Worm (Caenorhabditis elegans) whole organism, early embryonic: Measurements from ENCODE around the gene nhr-21.

Experiments used
- B0310.2 ChIP-seq: sonication (generic microtip); optimal IDR thresholded peaks from 2 replicates; lab custom pipeline; 2016; ENCODE audit warnings: mild to moderate bottlenecking, missing genetic modification characterization, missing compliant biosample characterization
- F13C5.2 ChIP-seq: sonication (generic microtip); optimal IDR thresholded peaks from 2 replicates; lab custom pipeline; 2017; ENCODE audit warnings: mild to moderate bottlenecking, missing genetic modification characterization, inconsistent platforms, missing compliant biosample characterization
- aly-1 ChIP-seq: sonication (generic microtip); optimal IDR thresholded peaks from 2 replicates; lab custom pipeline; 2016; ENCODE audit warnings: missing genetic modification characterization, missing compliant biosample characterization
- ama-1 ChIP-seq: fragments of 150-350 bp; optimal IDR thresholded peaks from 2 replicates; lab custom pipeline; 2014
- ceh-13 ChIP-seq: fragments of 200-800 bp; sonication (Bioruptor generic); optimal IDR thresholded peaks from 2 replicates; lab custom pipeline; 2018; ENCODE audit warnings: mild to moderate bottlenecking, missing genetic modification characterization, missing compliant biosample characterization
- ceh-36 ChIP-seq: sonication (generic microtip); optimal IDR thresholded peaks from 2 replicates; lab custom pipeline; 2016; ENCODE audit warnings: missing genetic modification characterization, inconsistent platforms, missing compliant biosample characterization
- ets-7 ChIP-seq: sonication (generic microtip); optimal IDR thresholded peaks from 2 replicates; lab custom pipeline; 2016; ENCODE audit warnings: missing genotype, missing genetic modification characterization, missing compliant biosample characterization
- flt-1 ChIP-seq: fragments of 200-800 bp; sonication (Bioruptor generic); IDR thresholded peaks from 2 replicates; pipeline ENCODE4 v1.3.6; 2022; ENCODE audit warnings: missing genetic modification characterization, missing compliant biosample characterization
- hmbx-1 ChIP-seq: sonication (generic microtip); optimal IDR thresholded peaks from 2 replicates; lab custom pipeline; 2016; ENCODE audit warnings: mild to moderate bottlenecking, missing genetic modification characterization, missing compliant biosample characterization
- hmg-4 ChIP-seq: fragments of 200-800 bp; sonication (Bioruptor generic); optimal IDR thresholded peaks from 2 replicates; lab custom pipeline; 2018; ENCODE audit warnings: mild to moderate bottlenecking, missing genetic modification characterization, missing compliant biosample characterization
- hnd-1 ChIP-seq: sonication (generic microtip); optimal IDR thresholded peaks from 2 replicates; lab custom pipeline; 2016; ENCODE audit warnings: missing genetic modification characterization, missing compliant biosample characterization
- pes-1 ChIP-seq: fragments of 200-800 bp; sonication (Bioruptor generic); IDR thresholded peaks from 2 replicates; pipeline ENCODE4 v1.3.6; 2022; ENCODE audit warnings: missing genetic modification reagents, missing genetic modification characterization, missing compliant biosample characterization
- scrt-1 ChIP-seq: fragments of 200-800 bp; sonication (Bioruptor generic); IDR thresholded peaks from 2 replicates; pipeline ENCODE4 v1.3.6; 2022; ENCODE audit warnings: missing genetic modification characterization, missing compliant biosample characterization
- sea-1 ChIP-seq: fragments of 200-800 bp; sonication (Bioruptor generic); conservative IDR thresholded peaks from 2 replicates; pipeline ENCODE4 v1.3.6; 2022; ENCODE audit warnings: missing genetic modification characterization, missing compliant biosample characterization
- tbx-11 ChIP-seq: fragments of 200-800 bp; sonication (Bioruptor generic); IDR thresholded peaks from 2 replicates; pipeline ENCODE4 v1.3.6; 2022; ENCODE audit warnings: missing genetic modification characterization, missing compliant biosample characterization
- tbx-37 ChIP-seq: fragments of 200-800 bp; sonication (Bioruptor generic); conservative IDR thresholded peaks from 2 replicates; pipeline ENCODE4 v1.3.6; 2022; ENCODE audit warnings: missing genetic modification reagents, missing genetic modification characterization, missing compliant biosample characterization
- tra-4 ChIP-seq: sonication (generic microtip); optimal IDR thresholded peaks from 2 replicates; lab custom pipeline; 2017; ENCODE audit warnings: missing genetic modification characterization, missing compliant biosample characterization

The nhr-21 gene

DNA sequence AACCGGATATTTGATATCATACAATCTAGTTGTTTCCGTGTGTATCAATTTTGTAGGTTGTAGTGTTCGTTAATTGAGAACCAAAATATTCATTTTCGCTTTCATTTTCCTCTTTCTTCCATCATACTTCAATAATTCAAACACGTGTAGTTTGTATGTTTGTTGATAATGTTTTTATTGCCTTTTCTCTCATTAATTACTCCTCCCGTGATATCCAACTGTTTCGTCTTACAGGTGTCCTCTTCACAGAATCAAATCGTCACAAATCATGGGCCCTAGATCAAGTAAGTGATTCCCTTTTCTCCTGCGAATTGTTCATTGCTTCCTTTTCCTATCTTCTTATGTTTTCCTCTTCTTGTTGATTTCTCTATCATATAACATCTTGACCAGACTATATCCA, at the start of gene nhr-21:
nhr-21 (plus strand) TSS at position 235 of the 400 bp plus-strand sequence.
- TF ChIP-seq ceh-36 (tag; lab: Kevin White, UChicago) (no peak), ama-1 (lab: Kevin White, UChicago) (no peak), hmg-4 (no peak), B0310.2 (no peak), hnd-1 (tag; lab: Kevin White, UChicago) (no peak), aly-1 (tag; lab: Kevin White, UChicago) (no peak), sea-1 (GFP tag; lab: Robert Waterston, UW) (no peak), tbx-11 (GFP tag; lab: Robert Waterston, UW) (no peak), tbx-37 (GFP tag; lab: Robert Waterston, UW) (no peak), hmbx-1 (tag; lab: Kevin White, UChicago) (no peak), ets-7 (tag; lab: Kevin White, UChicago) (no peak), scrt-1 (GFP tag; lab: Robert Waterston, UW) (no peak), F13C5.2 (no peak), ceh-13 (GFP tag; lab: Kevin White, UChicago) (no peak), pes-1 (GFP tag; lab: Robert Waterston, UW) (no peak)

DNA sequence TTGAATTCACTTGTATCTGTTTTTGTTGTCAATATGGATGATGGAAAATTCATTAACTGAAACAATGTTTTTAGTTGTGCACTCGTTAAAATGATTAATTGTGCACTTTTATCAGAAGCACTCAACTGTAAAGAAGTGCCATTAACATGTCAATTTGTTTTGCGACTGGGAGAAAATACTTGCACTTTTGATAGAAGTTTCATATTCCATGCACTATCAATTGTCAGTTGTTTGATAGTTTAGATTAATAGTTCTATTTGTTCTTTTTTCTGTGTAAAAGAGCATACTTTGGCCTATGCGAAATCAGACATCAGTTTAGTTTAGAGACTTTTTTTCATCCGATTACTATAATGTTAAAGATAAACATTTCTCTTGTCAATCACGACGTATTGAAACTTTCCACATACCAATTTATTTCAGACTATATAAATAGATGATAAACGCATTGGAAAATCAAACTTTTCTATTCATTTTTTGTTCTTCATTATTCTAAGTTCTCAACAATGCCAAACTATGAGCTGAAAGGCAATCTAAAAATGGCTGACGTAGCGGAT, 49.0 kb upstream of the nhr-21 start, which contains the start of gene C30G12.2:
C30G12.2 (plus strand) TSS at position 504 of the 554 bp plus-strand sequence.
- no peak for TF ChIP-seq F13C5.2
- TF ChIP-seq sea-1 (GFP tag; lab: Robert Waterston, UW), result no peak
- no peak for TF ChIP-seq tra-4 (tag; lab: Kevin White, UChicago)
- no peak for TF ChIP-seq tbx-37 (GFP tag; lab: Robert Waterston, UW)
- TF ChIP-seq tbx-11 (GFP tag; lab: Robert Waterston, UW), result no peak
- TF ChIP-seq ama-1 (lab: Kevin White, UChicago), result no peak
- no peak for TF ChIP-seq ceh-36 (tag; lab: Kevin White, UChicago)
- TF ChIP-seq scrt-1 (GFP tag; lab: Robert Waterston, UW), result no peak
- no peak for TF ChIP-seq flt-1
- TF ChIP-seq B0310.2, result no peak
- no peak for TF ChIP-seq aly-1 (tag; lab: Kevin White, UChicago)
- TF ChIP-seq hnd-1 (tag; lab: Kevin White, UChicago), result no peak

DNA sequence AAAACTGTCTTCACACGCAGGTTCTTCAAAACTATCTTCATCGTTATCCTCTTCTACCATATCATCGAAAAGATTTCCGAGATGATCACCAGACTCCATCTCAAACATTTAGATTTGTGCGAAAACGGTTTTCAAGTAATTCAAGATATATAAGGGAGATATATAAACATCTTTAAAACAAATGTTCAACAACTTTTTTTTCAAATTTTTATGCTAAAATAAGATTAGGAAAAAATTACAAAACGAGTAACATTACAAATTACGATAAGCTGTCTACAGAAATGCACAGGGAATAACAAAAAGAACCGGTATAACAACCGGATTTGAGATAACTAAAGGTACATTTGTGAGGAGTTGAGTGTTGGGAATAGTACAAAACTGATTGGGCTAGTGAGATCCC, 43.1 kb upstream of the nhr-21 start, which contains the start of gene C30G12.6:
C30G12.6 (minus strand) TSS at position 101 of the 400 bp plus-strand sequence.
- TF ChIP-seq pes-1 (GFP tag; lab: Robert Waterston, UW) (no peak), flt-1 (no peak), ceh-36 (tag; lab: Kevin White, UChicago) (no peak)

DNA sequence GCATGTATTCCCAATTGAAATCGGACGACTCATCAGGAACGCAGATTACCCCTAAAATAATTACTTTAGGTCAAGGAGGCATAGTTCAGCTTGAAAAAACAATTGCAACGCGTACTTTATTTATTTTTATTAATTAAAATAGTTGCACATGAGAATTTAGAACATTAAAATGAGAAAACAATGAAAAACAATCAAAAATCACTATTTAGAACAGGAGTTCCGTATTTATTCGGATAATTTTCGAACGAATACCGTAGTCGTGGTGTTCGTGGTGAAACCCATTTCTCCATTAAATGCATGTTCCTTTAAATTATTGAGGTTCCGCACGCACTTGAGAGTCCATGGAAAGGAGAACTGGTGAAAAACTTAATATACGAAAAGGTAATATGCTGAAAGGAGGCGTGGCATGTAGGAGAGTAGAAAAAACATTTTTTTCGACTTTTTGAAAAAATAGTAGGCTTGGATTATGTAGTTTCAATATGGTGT, 40.8 kb upstream of the nhr-21 start, which contains the start of gene puf-8:
puf-8 (minus strand) TSS at position 51 of the 486 bp plus-strand sequence.
- no peak for TF ChIP-seq ceh-36 (tag; lab: Kevin White, UChicago)
- no peak for TF ChIP-seq hmbx-1 (tag; lab: Kevin White, UChicago)
- no peak for TF ChIP-seq tra-4 (tag; lab: Kevin White, UChicago)
- no peak for TF ChIP-seq ama-1 (lab: Kevin White, UChicago)
- TF ChIP-seq tbx-11 (GFP tag; lab: Robert Waterston, UW), result no peak
- no peak for TF ChIP-seq hmg-4
- TF ChIP-seq pes-1 (GFP tag; lab: Robert Waterston, UW), result no peak
- no peak for TF ChIP-seq aly-1 (tag; lab: Kevin White, UChicago)
- no peak for TF ChIP-seq B0310.2
- TF ChIP-seq F13C5.2, result no peak
- no peak for TF ChIP-seq sea-1 (GFP tag; lab: Robert Waterston, UW)

DNA sequence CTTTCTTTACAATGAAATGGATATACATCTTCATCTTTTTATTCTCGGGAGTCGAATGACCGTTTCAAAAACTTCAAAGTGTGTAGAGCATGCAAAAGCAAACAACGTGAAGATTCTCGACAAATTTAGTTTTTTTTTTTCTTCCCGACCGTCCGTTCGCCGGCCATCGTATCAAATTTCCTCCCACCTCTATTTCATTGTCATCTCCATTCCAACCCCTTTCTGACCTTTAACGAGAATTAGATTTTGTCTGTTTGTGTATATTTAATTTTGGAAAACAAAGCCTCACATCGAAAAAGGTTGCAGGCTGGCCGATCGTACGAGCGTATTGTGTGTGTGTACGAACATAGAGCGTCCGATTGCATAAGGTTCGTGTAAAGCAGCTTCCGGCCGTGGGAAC, 40.0 kb upstream of the nhr-21 start, which contains the start of gene C30G12.1:
C30G12.1 (plus strand) TSS at position 301 of the 400 bp plus-strand sequence.
- TF ChIP-seq ceh-36 (tag; lab: Kevin White, UChicago) (no peak), ceh-13 (GFP tag; lab: Kevin White, UChicago) (no peak), sea-1 (GFP tag; lab: Robert Waterston, UW) (no peak), hnd-1 (tag; lab: Kevin White, UChicago) (no peak), hmg-4 (no peak)

DNA sequence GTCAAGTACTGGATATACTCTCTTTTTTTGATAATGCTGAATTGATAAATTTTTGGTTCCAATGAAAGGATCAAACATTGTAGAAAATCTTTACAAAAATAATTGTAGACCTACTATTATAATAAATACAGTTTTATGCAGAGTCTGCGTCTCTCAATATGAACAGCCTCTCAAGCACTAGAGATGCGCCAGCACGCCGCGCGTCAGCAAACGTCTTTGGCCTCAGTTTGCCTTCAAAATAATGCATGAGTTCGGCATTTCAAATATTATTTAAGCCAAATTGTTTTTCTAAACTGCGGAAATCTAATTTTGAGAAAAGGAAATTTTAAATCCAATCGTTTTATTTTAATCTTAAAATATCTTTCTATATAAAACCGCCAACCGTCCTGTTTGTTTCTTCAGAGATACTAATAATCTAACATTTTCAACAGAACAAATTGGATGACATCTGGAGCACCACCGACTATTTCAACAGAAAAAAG, 37.3 kb upstream of the nhr-21 start, which contains the start of gene cul-4:
cul-4 (plus strand) TSS at position 432 of the 482 bp plus-strand sequence.
- TF ChIP-seq ceh-36 (tag; lab: Kevin White, UChicago), result no peak
- no peak for TF ChIP-seq hnd-1 (tag; lab: Kevin White, UChicago)
- no peak for TF ChIP-seq flt-1
- no peak for TF ChIP-seq tbx-37 (GFP tag; lab: Robert Waterston, UW)
- no peak for TF ChIP-seq aly-1 (tag; lab: Kevin White, UChicago)
- TF ChIP-seq ets-7 (tag; lab: Kevin White, UChicago), result no peak
- no peak for TF ChIP-seq hmbx-1 (tag; lab: Kevin White, UChicago)
- no peak for TF ChIP-seq pes-1 (GFP tag; lab: Robert Waterston, UW)
- no peak for TF ChIP-seq tra-4 (tag; lab: Kevin White, UChicago)
- no peak for TF ChIP-seq sea-1 (GFP tag; lab: Robert Waterston, UW)
- TF ChIP-seq hmg-4, result no peak
- TF ChIP-seq tbx-11 (GFP tag; lab: Robert Waterston, UW), result no peak
- no peak for TF ChIP-seq ama-1 (lab: Kevin White, UChicago)
- no peak for TF ChIP-seq ceh-13 (GFP tag; lab: Kevin White, UChicago)
- TF ChIP-seq B0310.2, result no peak
- no peak for TF ChIP-seq scrt-1 (GFP tag; lab: Robert Waterston, UW)

DNA sequence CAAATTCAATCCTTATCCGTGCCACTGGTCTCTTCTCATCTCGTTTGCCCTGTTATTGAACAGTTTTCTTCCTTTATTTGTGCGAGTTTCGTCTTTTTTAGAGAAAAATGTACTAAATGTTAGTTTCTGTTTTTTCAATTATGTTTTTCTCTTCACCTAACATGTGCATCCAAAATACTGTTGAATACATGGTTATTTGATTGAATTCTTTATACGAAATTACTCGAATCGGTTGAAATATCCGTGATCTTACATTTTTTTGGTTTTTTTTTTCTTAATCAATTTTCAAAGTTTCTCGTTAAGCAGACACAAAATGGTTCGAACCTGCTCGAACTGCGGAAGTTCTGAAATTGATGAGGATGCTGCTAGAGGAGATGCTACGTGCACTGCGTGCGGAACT, 33.5 kb upstream of the nhr-21 start, which contains the start of gene brf-1:
brf-1 (plus strand) TSS at position 301 of the 400 bp plus-strand sequence.
- TF ChIP-seq pes-1 (GFP tag; lab: Robert Waterston, UW), result no peak
- no peak for TF ChIP-seq tbx-37 (GFP tag; lab: Robert Waterston, UW)
- TF ChIP-seq ceh-36 (tag; lab: Kevin White, UChicago), result no peak
- no peak for TF ChIP-seq hmg-4
- TF ChIP-seq tbx-11 (GFP tag; lab: Robert Waterston, UW), result no peak
- TF ChIP-seq ceh-13 (GFP tag; lab: Kevin White, UChicago), result no peak
- no peak for TF ChIP-seq hnd-1 (tag; lab: Kevin White, UChicago)
- no peak for TF ChIP-seq ets-7 (tag; lab: Kevin White, UChicago)
- no peak for TF ChIP-seq flt-1
- no peak for TF ChIP-seq scrt-1 (GFP tag; lab: Robert Waterston, UW)
- no peak for TF ChIP-seq F13C5.2
- no peak for TF ChIP-seq aly-1 (tag; lab: Kevin White, UChicago)
- TF ChIP-seq B0310.2, result no peak
- TF ChIP-seq ama-1 (lab: Kevin White, UChicago), result no peak
- TF ChIP-seq tra-4 (tag; lab: Kevin White, UChicago), result no peak
- no peak for TF ChIP-seq hmbx-1 (tag; lab: Kevin White, UChicago)
